Worm (Caenorhabditis elegans): ENCODE results near the gene gldi-8.

Gene gldi-8

DNA sequence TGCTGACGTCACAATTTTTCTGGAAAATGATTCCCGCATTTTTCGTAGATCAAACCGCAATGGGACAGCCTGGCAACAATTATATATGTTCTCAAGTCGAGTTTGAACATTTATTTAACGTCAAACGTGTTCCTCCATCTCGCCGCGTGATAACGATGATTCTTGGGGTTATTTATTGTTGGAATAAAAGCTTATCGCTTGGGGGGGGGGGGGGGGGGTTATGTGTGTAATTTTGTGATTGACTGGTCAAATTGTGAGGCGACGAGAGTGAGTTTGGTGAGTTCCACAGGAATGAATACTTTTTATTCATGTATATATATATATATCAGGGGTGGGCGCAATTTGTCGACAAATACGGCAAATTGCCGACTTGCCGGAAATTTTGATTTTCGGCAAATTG, 30.6 kb downstream of the gldi-8 start:
- TF ChIP-seq pax-3 (tag; optimal IDR thresholded peaks at IDR 0.05) = no peak
- no peak for TF ChIP-seq efl-1 (optimal IDR thresholded peaks at IDR 0.05)
- TF ChIP-seq efl-1 (GFP tag; optimal IDR thresholded peaks at IDR 0.05 in 1 of 2) = peak in 1 of 2 experiments; percentile 41
- TF ChIP-seq elt-2 (tag; optimal IDR thresholded peaks at IDR 0.05) = peak; percentile 30

DNA sequence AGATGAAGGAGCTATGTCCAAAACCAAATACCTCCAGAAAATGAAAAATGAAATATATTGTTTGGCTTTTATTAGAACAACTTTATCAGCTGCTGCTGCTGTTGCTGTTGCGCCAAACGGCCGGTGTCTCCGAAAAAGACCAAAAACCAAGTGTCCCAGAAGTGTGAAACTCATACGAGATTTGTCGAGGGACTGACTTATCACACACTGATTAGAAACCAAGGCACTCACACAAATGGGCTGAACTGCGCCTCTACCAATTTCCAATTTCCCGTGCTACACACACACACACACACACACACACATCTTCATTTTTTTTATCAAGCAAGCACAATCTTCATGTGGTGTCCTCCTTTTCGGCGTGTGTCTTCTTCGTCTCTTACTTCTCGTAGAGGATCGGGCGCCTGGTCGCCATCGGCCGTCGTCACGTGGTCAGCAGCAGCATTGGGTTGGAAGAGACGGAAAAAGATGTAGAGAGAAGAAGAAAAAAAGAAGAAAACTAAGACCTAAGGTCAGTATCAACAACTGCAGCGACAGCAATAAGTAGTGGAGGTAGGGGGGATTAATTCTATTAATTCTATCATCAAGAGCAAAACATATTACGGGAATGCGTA, 31.4 kb downstream of the gldi-8 start:
- TF ChIP-seq tbx-2 (tag; optimal IDR thresholded peaks at IDR 0.05) (peak; percentile 85), nhr-19 (GFP tag; conservative IDR thresholded peaks at IDR 0.05) (peak; percentile 73), isw-1 (GFP tag; IDR thresholded peaks at IDR 0.05) (no peak), ztf-11 (tag; optimal IDR thresholded peaks at IDR 0.05) (no peak), unc-130 (tag; optimal IDR thresholded peaks at IDR 0.05) (peak; percentile 50), ceh-88 (GFP tag; IDR thresholded peaks at IDR 0.05) (no peak), mdl-1 (tag; optimal IDR thresholded peaks at IDR 0.05) (peak; percentile 79 to 98), zip-4 (GFP tag; optimal IDR thresholded peaks at IDR 0.05) (no peak), skn-1 (tag; optimal IDR thresholded peaks at IDR 0.05) (peak; percentile 55), ztf-4 (tag; optimal IDR thresholded peaks at IDR 0.05) (peak; percentile 78), tlp-1 (tag; optimal IDR thresholded peaks at IDR 0.05) (no peak), nhr-237 (tag; optimal IDR thresholded peaks at IDR 0.05) (no peak), nhr-28 (tag; optimal IDR thresholded peaks at IDR 0.05) (no peak), nhr-77 (tag; optimal IDR thresholded peaks at IDR 0.05) (peak; percentile 38), lin-39 (tag; optimal IDR thresholded peaks at IDR 0.05) (no peak), Y116A8C.19 (tag; optimal IDR thresholded peaks at IDR 0.05; ENCODE audit: borderline replicate concordance) (no peak), zag-1 (tag; optimal IDR thresholded peaks at IDR 0.05) (no peak), lir-3 (tag; optimal IDR thresholded peaks at IDR 0.05; ENCODE audit: poor library complexity) (no peak), nhr-85 (tag) (peak; percentile 88), mep-1 (tag; optimal IDR thresholded peaks at IDR 0.05) (peak; percentile 89), lsy-2 (tag; optimal IDR thresholded peaks at IDR 0.05) (peak; percentile 75 to 89), hpl-2 (GFP tag; optimal IDR thresholded peaks at IDR 0.05) (no peak), sup-37 (GFP tag; optimal IDR thresholded peaks at IDR 0.05) (no peak), sox-4 (tag; optimal IDR thresholded peaks at IDR 0.05) (peak; percentile 69), unc-30 (tag; optimal IDR thresholded peaks at IDR 0.05) (no peak), fkh-4 (tag; optimal IDR thresholded peaks at IDR 0.05; ENCODE audit: borderline replicate concordance) (no peak), elt-3 (tag; optimal IDR thresholded peaks at IDR 0.05) (peak in 4 of 6 experiments; percentile 56 to 83 (median 68)), nhr-20 (tag; optimal IDR thresholded peaks at IDR 0.05) (peak; percentile 93), irx-1 (tag; optimal IDR thresholded peaks at IDR 0.05) (peak; percentile 41), unc-98 (GFP tag; IDR thresholded peaks at IDR 0.05) (no peak), nhr-76 (tag; optimal IDR thresholded peaks at IDR 0.05) (no peak), fkh-8 (tag; optimal IDR thresholded peaks at IDR 0.05) (peak; percentile 73), nhr-84 (tag; optimal IDR thresholded peaks at IDR 0.05) (no peak), egl-27 (tag; optimal IDR thresholded peaks at IDR 0.05) (peak in 1 of 2 experiments; percentile 28), hlh-4 (tag; optimal IDR thresholded peaks at IDR 0.05) (no peak), nhr-90 (tag; optimal IDR thresholded peaks at IDR 0.05; ENCODE audit: poor library complexity) (peak; percentile 89), swsn-7 (tag; optimal IDR thresholded peaks at IDR 0.05) (peak; percentile 80), pag-3 (tag; optimal IDR thresholded peaks at IDR 0.05; ENCODE audit: borderline replicate concordance, insufficient read depth) (no peak), C04F5.9 (tag; optimal IDR thresholded peaks at IDR 0.05) (peak; percentile 51), ceh-63 (GFP tag; optimal IDR thresholded peaks at IDR 0.05) (no peak), nhr-11 (tag; optimal IDR thresholded peaks at IDR 0.05) (no peak), elt-2 (tag; optimal IDR thresholded peaks at IDR 0.05) (peak; percentile 82), ets-5 (GFP tag; IDR thresholded peaks at IDR 0.05) (no peak), fos-1 (tag; optimal IDR thresholded peaks at IDR 0.05) (peak; percentile 49), pax-3 (tag; optimal IDR thresholded peaks at IDR 0.05) (peak; percentile 70), C34B4.2 (tag; optimal IDR thresholded peaks at IDR 0.05) (no peak), efl-3 (GFP tag; optimal IDR thresholded peaks at IDR 0.05) (no peak), nhr-12 (tag; optimal IDR thresholded peaks at IDR 0.05) (no peak), aha-1 (tag; optimal IDR thresholded peaks at IDR 0.05) (no peak)

Data from whole organism, L1 larva.